Fruit fly (Drosophila melanogaster) whole organism, embryonic: ENCODE data around the gene CG34301.

ENCODE experiments used
- Abd-B ChIP-seq: fragments of 200-800 bp; sonication (Bioruptor generic); optimal IDR thresholded peaks from 2 replicates; lab custom pipeline; 2018; ENCODE audit warnings: missing biosample characterization, mild to moderate bottlenecking, missing genetic modification characterization, moderate library complexity
- CG10565 ChIP-seq: fragments of 200-800 bp; sonication (Bioruptor generic); optimal IDR thresholded peaks from 3 replicates; lab custom pipeline; 2016; ENCODE audit warnings: missing biosample characterization, mild to moderate bottlenecking, missing genetic modification characterization
- CG12071 ChIP-seq: fragments of 200-800 bp; sonication (Bioruptor generic); optimal IDR thresholded peaks from 3 replicates; lab custom pipeline; 2018; ENCODE audit warnings: missing biosample characterization, mild to moderate bottlenecking, missing genetic modification characterization
- CG13424 ChIP-seq: fragments of 200-800 bp; sonication (Bioruptor generic); optimal IDR thresholded peaks from 2 replicates; lab custom pipeline; 2019; ENCODE audit warnings: missing biosample characterization, mild to moderate bottlenecking, missing genetic modification characterization, moderate library complexity
- CG14441 ChIP-seq: fragments of 200-800 bp; sonication (Bioruptor generic); IDR thresholded peaks from 2 replicates; pipeline ENCODE4 v1.3.6; 2022; ENCODE audit warnings: missing biosample characterization, missing genetic modification characterization
- CG17186 ChIP-seq: fragments of 200-800 bp; sonication (Bioruptor generic); optimal IDR thresholded peaks from 3 replicates; lab custom pipeline; 2017; ENCODE audit warnings: missing biosample characterization, missing genetic modification reagents, missing genetic modification characterization
- CG18619 ChIP-seq: fragments of 200-800 bp; sonication (Bioruptor generic); optimal IDR thresholded peaks from 3 replicates; lab custom pipeline; 2017; ENCODE audit warnings: missing biosample characterization, mild to moderate bottlenecking, missing genetic modification characterization
- CG2875 ChIP-seq: fragments of 200-800 bp; sonication (Bioruptor generic); optimal IDR thresholded peaks from 2 replicates; lab custom pipeline; 2017; ENCODE audit warnings: missing biosample characterization, mild to moderate bottlenecking, missing genetic modification characterization, missing genetic modification reagents
- CG31388 ChIP-seq: fragments of 200-800 bp; sonication (Bioruptor generic); optimal IDR thresholded peaks from 2 replicates; lab custom pipeline; 2016; ENCODE audit warnings: missing biosample characterization, missing genetic modification characterization
- CG34224 ChIP-seq: fragments of 200-800 bp; sonication (Bioruptor generic); IDR thresholded peaks from 3 replicates; pipeline ENCODE4 v1.3.6; 2022; ENCODE audit warnings: missing biosample characterization, missing genetic modification characterization; ENCODE audit not compliant: partially characterized antibody
- CG3726 ChIP-seq: fragments of 200-800 bp; sonication (Bioruptor generic); IDR thresholded peaks from 3 replicates; pipeline ENCODE4, ENCODE4 v1.3.6; 2022; ENCODE audit warnings: missing biosample characterization, missing genetic modification characterization
- CG3995 ChIP-seq: fragments of 200-800 bp; sonication (Bioruptor generic); optimal IDR thresholded peaks from 3 replicates; lab custom pipeline; 2016; ENCODE audit warnings: missing biosample characterization, missing genetic modification characterization
- CG4617 ChIP-seq: fragments of 200-800 bp; sonication (Bioruptor generic); optimal IDR thresholded peaks from 3 replicates; lab custom pipeline; 2016; ENCODE audit warnings: missing biosample characterization, missing genetic modification characterization, borderline replicate concordance
- CG5953 ChIP-seq: fragments of 200-800 bp; sonication (Bioruptor generic); IDR thresholded peaks from 2 replicates; pipeline ENCODE4 v1.3.6; 2022; ENCODE audit warnings: missing biosample characterization, missing genetic modification characterization
- CG6175 ChIP-seq: fragments of 200-800 bp; sonication (Bioruptor generic); IDR thresholded peaks from 3 replicates; pipeline ENCODE4 v1.3.6; 2022; ENCODE audit warnings: missing biosample characterization, missing genetic modification characterization
- CG6654 ChIP-seq: fragments of 200-800 bp; sonication (Bioruptor generic); optimal IDR thresholded peaks from 2 replicates; lab custom pipeline; 2017; ENCODE audit warnings: missing biosample characterization, mild to moderate bottlenecking, missing genetic modification characterization
- CG7987 ChIP-seq: fragments of 200-800 bp; sonication (Bioruptor generic); optimal IDR thresholded peaks from 2 replicates; lab custom pipeline; 2018; ENCODE audit warnings: missing biosample characterization, mild to moderate bottlenecking, missing genetic modification characterization, moderate library complexity
- CG9797 ChIP-seq: fragments of 200-800 bp; sonication (Bioruptor generic); optimal IDR thresholded peaks from 3 replicates; lab custom pipeline; 2018; ENCODE audit warnings: missing biosample characterization, mild to moderate bottlenecking, missing genetic modification characterization
- D ChIP-seq, 2 experiments: fragments of 200-800 bp in 1 of 2; fragments of >200 bp in 1 of 2; sonication (Bioruptor generic) in 1 of 2; optimal IDR thresholded peaks; 2 replicates in 1 of 2; 3 replicates in 1 of 2; lab custom pipeline; 2017; ENCODE audit warnings: mild to moderate bottlenecking in 1 of 2, missing biosample characterization in 1 of 2, missing genetic modification characterization in 1 of 2, missing genetic modification reagents in 1 of 2
- Dip2 ChIP-seq: fragments of 200-800 bp; sonication (Bioruptor generic); IDR thresholded peaks from 2 replicates; pipeline ENCODE4 v1.3.6; 2022; ENCODE audit warnings: missing biosample characterization, missing genetic modification characterization
- ERR ChIP-seq: fragments of 200-800 bp; sonication (Bioruptor generic); optimal IDR thresholded peaks from 2 replicates; lab custom pipeline; 2016; ENCODE audit warnings: missing biosample characterization, missing genetic modification characterization
- Hmx ChIP-seq: fragments of 200-800 bp; sonication (Bioruptor generic); optimal IDR thresholded peaks from 2 replicates; lab custom pipeline; 2016; ENCODE audit warnings: missing biosample characterization, missing genetic modification characterization
- Mad ChIP-seq: fragments of 200-800 bp; sonication (Bioruptor generic); optimal IDR thresholded peaks from 2 replicates; lab custom pipeline; 2016; ENCODE audit warnings: missing biosample characterization, missing genetic modification characterization
- Mrtf ChIP-seq: fragments of 200-800 bp; sonication (Bioruptor generic); IDR thresholded peaks from 3 replicates; pipeline ENCODE4 v1.3.6; 2022; ENCODE audit warnings: missing biosample characterization, missing genetic modification characterization
- Myb ChIP-seq: fragments of 200-800 bp; sonication (Bioruptor generic); optimal IDR thresholded peaks from 2 replicates; lab custom pipeline; 2016; ENCODE audit warnings: missing biosample characterization, missing genetic modification characterization
- NC2β ChIP-seq: fragments of 200-800 bp; sonication (Bioruptor generic); optimal IDR thresholded peaks from 2 replicates; lab custom pipeline; 2016; ENCODE audit warnings: missing biosample characterization, missing genetic modification characterization
- Nf-YA ChIP-seq: fragments of 200-800 bp; sonication (Bioruptor generic); IDR thresholded peaks from 2 replicates; pipeline ENCODE4 v1.3.6; 2022; ENCODE audit warnings: missing biosample characterization, missing genetic modification characterization
- Stat92E ChIP-seq, 3 experiments: fragments of >200 bp in 2 of 3; fragments of 200-800 bp in 1 of 3; sonication (Bioruptor generic) in 1 of 3; optimal IDR thresholded peaks; 2 replicates each; lab custom pipeline; 2017 to 2019; ENCODE audit warnings: missing biosample characterization in 3 of 3, missing genetic modification characterization in 3 of 3, mild to moderate bottlenecking in 1 of 3, moderate library complexity in 1 of 3
- Xrp1 ChIP-seq: fragments of 200-800 bp; sonication (Bioruptor generic); IDR thresholded peaks from 2 replicates; pipeline ENCODE4 v1.3.6; 2022; ENCODE audit warnings: missing biosample characterization, missing genetic modification characterization
- bbx ChIP-seq: fragments of 200-800 bp; sonication (Bioruptor generic); IDR thresholded peaks from 2 replicates; pipeline ENCODE4 v1.3.6; 2022; ENCODE audit warnings: missing biosample characterization, missing genetic modification characterization; ENCODE audit not compliant: partially characterized antibody
- dmrt99B ChIP-seq: fragments of 200-800 bp; sonication (Bioruptor generic); optimal IDR thresholded peaks from 2 replicates; lab custom pipeline; 2018; ENCODE audit warnings: missing biosample characterization, mild to moderate bottlenecking, missing genetic modification characterization, moderate library complexity
- emc ChIP-seq: fragments of 200-800 bp; sonication (Bioruptor generic); optimal IDR thresholded peaks from 2 replicates; lab custom pipeline; 2016; ENCODE audit warnings: missing biosample characterization, missing genetic modification characterization
- fd3F ChIP-seq: fragments of 200-800 bp; sonication (Bioruptor generic); optimal IDR thresholded peaks from 2 replicates; lab custom pipeline; 2018; ENCODE audit warnings: missing biosample characterization, mild to moderate bottlenecking, missing genetic modification characterization, moderate library complexity
- gce ChIP-seq: fragments of 200-800 bp; sonication (Bioruptor generic); IDR thresholded peaks from 3 replicates; pipeline ENCODE4 v1.3.6; 2022; ENCODE audit warnings: missing biosample characterization, missing genetic modification characterization
- gcm ChIP-seq: fragments of 200-800 bp; sonication (Bioruptor generic); optimal IDR thresholded peaks from 2 replicates; lab custom pipeline; 2019; ENCODE audit warnings: missing biosample characterization, mild to moderate bottlenecking, missing genetic modification characterization, moderate library complexity
- grn ChIP-seq: fragments of 200-800 bp; sonication (Bioruptor generic); optimal IDR thresholded peaks from 3 replicates; lab custom pipeline; 2017; ENCODE audit warnings: missing biosample characterization, missing genetic modification characterization
- gt ChIP-seq: fragments of 200-800 bp; sonication (Bioruptor generic); IDR thresholded peaks from 2 replicates; pipeline ENCODE4 v1.3.6; 2022; ENCODE audit warnings: missing biosample characterization, missing genetic modification characterization
- h ChIP-seq: fragments of >200 bp; optimal IDR thresholded peaks from 2 replicates; lab custom pipeline; 2017
- kah ChIP-seq: fragments of 200-800 bp; sonication (Bioruptor generic); optimal IDR thresholded peaks from 2 replicates; lab custom pipeline; 2018; ENCODE audit warnings: missing biosample characterization, mild to moderate bottlenecking, missing genetic modification characterization
- klu ChIP-seq: fragments of 200-800 bp; sonication (Bioruptor generic); IDR thresholded peaks from 2 replicates; pipeline ENCODE4 v1.3.6; 2022; ENCODE audit warnings: missing biosample characterization, missing genetic modification characterization
- luna ChIP-seq: fragments of 200-800 bp; sonication (Bioruptor generic); optimal IDR thresholded peaks from 2 replicates; lab custom pipeline; 2016; ENCODE audit warnings: missing biosample characterization, missing genetic modification characterization
- org-1 ChIP-seq: fragments of 200-800 bp; sonication (Bioruptor generic); optimal IDR thresholded peaks from 2 replicates; lab custom pipeline; 2017; ENCODE audit warnings: missing biosample characterization, missing genetic modification characterization
- pan ChIP-seq, 4 experiments: fragments of >200 bp in 3 of 4; fragments of 200-800 bp in 1 of 4; sonication (Bioruptor generic) in 1 of 4; optimal IDR thresholded peaks in 3 of 4; IDR thresholded peaks in 1 of 4; 2 replicates each; pipeline versions ENCODE4 v1.3.6 to Lab custom; 2017 to 2022; ENCODE audit warnings: missing biosample characterization in 2 of 4, missing genetic modification characterization in 2 of 4, mixed read lengths in 1 of 4
- row ChIP-seq: fragments of 200-800 bp; sonication (Bioruptor generic); IDR thresholded peaks from 3 replicates; pipeline ENCODE4 v1.3.6; 2022; ENCODE audit warnings: missing biosample characterization, missing genetic modification characterization
- sim ChIP-seq: fragments of 200-800 bp; sonication (Bioruptor generic); IDR thresholded peaks from 2 replicates; pipeline ENCODE4 v1.3.6; 2022; ENCODE audit warnings: missing biosample characterization, missing genetic modification characterization
- slbo ChIP-seq: fragments of 200-800 bp; sonication (Bioruptor generic); IDR thresholded peaks from 2 replicates; pipeline ENCODE4 v1.3.6; 2022; ENCODE audit warnings: missing biosample characterization, missing genetic modification characterization
- sob ChIP-seq: fragments of 200-800 bp; sonication (Bioruptor generic); IDR thresholded peaks from 2 replicates; pipeline ENCODE4 v1.3.6; 2022; ENCODE audit warnings: missing biosample characterization, missing genetic modification characterization
- sqz ChIP-seq: fragments of 200-800 bp; sonication (Bioruptor generic); optimal IDR thresholded peaks from 3 replicates; lab custom pipeline; 2018; ENCODE audit warnings: missing biosample characterization, mild to moderate bottlenecking, missing genetic modification characterization
- toy ChIP-seq: fragments of 200-800 bp; sonication (Bioruptor generic); IDR thresholded peaks from 2 replicates; pipeline ENCODE4 v1.3.6; 2022; ENCODE audit warnings: missing biosample characterization, missing genetic modification characterization
- tx ChIP-seq: fragments of 200-800 bp; sonication (Bioruptor generic); optimal IDR thresholded peaks from 2 replicates; lab custom pipeline; 2016; ENCODE audit warnings: missing biosample characterization, missing genetic modification characterization
- yki ChIP-seq: fragments of >200 bp; optimal IDR thresholded peaks from 3 replicates; lab custom pipeline; 2018

Gene CG34301

DNA sequence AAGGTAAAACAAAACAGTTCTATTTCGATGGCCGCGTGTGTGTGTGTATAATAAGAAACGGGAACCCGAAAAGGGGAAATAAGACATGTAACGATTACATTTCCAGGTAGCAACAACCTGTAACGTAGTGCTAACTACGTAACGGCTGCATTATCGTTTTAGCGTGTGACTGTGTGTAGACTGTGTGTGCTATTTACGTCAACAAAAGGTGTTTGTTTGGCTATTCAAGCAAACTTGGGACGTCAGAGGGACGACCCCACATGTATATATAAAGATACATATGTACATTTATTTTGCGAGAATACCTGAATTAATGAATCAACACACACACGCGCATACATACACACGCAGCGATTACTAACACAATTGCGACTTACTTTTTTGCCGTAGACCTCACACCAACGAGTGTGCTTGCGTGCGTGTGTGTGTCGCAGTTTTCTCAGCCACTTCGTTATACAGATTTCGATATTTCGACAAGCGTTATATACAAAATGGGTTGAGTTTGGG is 46.4 kb downstream of the CG34301 start (continued):
- TF ChIP-seq CG5953 (GFP tag; lab: Robert Waterston, UW), result no peak
- TF ChIP-seq klu (GFP tag; lab: Robert Waterston, UW), result no peak
- no peak for TF ChIP-seq D (optimal IDR thresholded peaks at IDR 0.05; lab: Kevin White, UChicago)
- no peak for TF ChIP-seq D (GFP tag; optimal IDR thresholded peaks at IDR 0.05; lab: Kevin White, UChicago)
- no peak for TF ChIP-seq CG6654 (GFP tag; lab: Kevin White, UChicago)
- TF ChIP-seq CG2875 (GFP tag; lab: Kevin White, UChicago), result peak; percentile 5
- no peak for TF ChIP-seq gcm (GFP tag; lab: Kevin White, UChicago)
- TF ChIP-seq CG9797 (GFP tag; lab: Kevin White, UChicago), result no peak
- no peak for TF ChIP-seq Stat92E (GFP tag; optimal IDR thresholded peaks at IDR 0.05; lab: Kevin White, UChicago)
- peak; percentile 48 for TF ChIP-seq CG12071 (GFP tag; lab: Kevin White, UChicago)
- TF ChIP-seq yki (lab: Kevin White, UChicago), result no peak
- no peak for TF ChIP-seq CG3726 (GFP tag; lab: Robert Waterston, UW)
- TF ChIP-seq gce (GFP tag; lab: Robert Waterston, UW), result no peak
- TF ChIP-seq CG7987 (GFP tag; lab: Kevin White, UChicago), result peak; percentile 8
- no peak for TF ChIP-seq ERR (GFP tag; lab: Kevin White, UChicago)
- TF ChIP-seq sim, result no peak
- no peak for TF ChIP-seq NC2β (GFP tag; lab: Kevin White, UChicago)
- TF ChIP-seq tx (GFP tag; lab: Kevin White, UChicago), result peak; percentile 6
- no peak for TF ChIP-seq Nf-YA
- TF ChIP-seq CG6175 (GFP tag; lab: Robert Waterston, UW), result peak; percentile 37; the same call in 1 of the 3 replicates
- TF ChIP-seq CG3995 (GFP tag; lab: Kevin White, UChicago), result no peak
- TF ChIP-seq toy (GFP tag; lab: Robert Waterston, UW), result no peak
- no peak for TF ChIP-seq CG4617
- peak; percentile 13 for TF ChIP-seq Mad
- no peak for TF ChIP-seq pan (optimal IDR thresholded peaks at IDR 0.05; lab: Kevin White, UChicago)
- no peak for TF ChIP-seq pan (GFP tag; optimal IDR thresholded peaks at IDR 0.05 in 1 of 2, IDR thresholded peaks at IDR 0.05 in 1 of 2)
- TF ChIP-seq CG10565 (GFP tag; lab: Kevin White, UChicago), result no peak
- no peak for TF ChIP-seq grn (GFP tag; lab: Kevin White, UChicago)
- peak; percentile 23; the same call in 1 of the 3 replicates for TF ChIP-seq row (GFP tag; lab: Robert Waterston, UW)
- no peak for TF ChIP-seq Abd-B (GFP tag; lab: Kevin White, UChicago)
- no peak for TF ChIP-seq CG31388
- TF ChIP-seq dmrt99B (tag; lab: Kevin White, UChicago), result no peak
- TF ChIP-seq emc, result no peak
- no peak for TF ChIP-seq kah (GFP tag; lab: Kevin White, UChicago)
- TF ChIP-seq CG34224 (GFP tag; lab: Robert Waterston, UW), result no peak
- TF ChIP-seq Mrtf (GFP tag; lab: Robert Waterston, UW), result no peak
- no peak for TF ChIP-seq Dip2 (GFP tag; lab: Robert Waterston, UW)
- no peak; the same call in 1 of the 2 replicates for TF ChIP-seq slbo (GFP tag; lab: Robert Waterston, UW)
- no peak for TF ChIP-seq luna (GFP tag; lab: Kevin White, UChicago)
- peak; percentile 25 for TF ChIP-seq fd3F (GFP tag; lab: Kevin White, UChicago)
- TF ChIP-seq Myb (GFP tag; lab: Kevin White, UChicago), result peak; percentile 8
- TF ChIP-seq sob (GFP tag; lab: Robert Waterston, UW), result 0 out of 2 replicates have a peak, but pooled peaks have one; percentile 67
- TF ChIP-seq gt (GFP tag; lab: Robert Waterston, UW), result peak; percentile 43; the same call in 1 of the 2 replicates
- no peak for TF ChIP-seq CG14441
- TF ChIP-seq bbx (GFP tag; lab: Robert Waterston, UW), result no peak
- peak; percentile 55 for TF ChIP-seq sqz (GFP tag; lab: Kevin White, UChicago)
- no peak for TF ChIP-seq CG17186
- TF ChIP-seq Xrp1 (GFP tag; lab: Robert Waterston, UW), result peak; percentile 53
- no peak for TF ChIP-seq h (lab: Kevin White, UChicago)
- no peak for TF ChIP-seq CG13424 (tag; lab: Kevin White, UChicago)
- peak; percentile 27 for TF ChIP-seq org-1 (GFP tag; lab: Kevin White, UChicago)
- TF ChIP-seq CG18619, result no peak
- TF ChIP-seq Hmx (GFP tag; lab: Kevin White, UChicago), result no peak
